Fruit fly (Drosophila melanogaster) S2 (cell line): ENCODE results near the gene CG15365.

Experiments
- CG8478 ChIP-seq: fragments of >200 bp; optimal IDR thresholded peaks from 2 replicates; lab custom pipeline; 2018
- CTCF ChIP-seq, 2 experiments: fragments of >200 bp; optimal IDR thresholded peaks; 2 replicates each; lab custom pipeline; 2018

- no peak for TF ChIP-seq CG8478 (lab: Kevin White, UChicago)
- peak in 1 of 2 experiments; percentile 25 for TF ChIP-seq CTCF (optimal IDR thresholded peaks at IDR 0.05; lab: Kevin White, UChicago)
Measured at dm6 chrX:9089254-9090056, 21.7 kb upstream of the CG15365 start, which contains the start of gene CCT2.
